Worm (Caenorhabditis elegans): ENCODE data around the gene htrl-1.

Gene htrl-1

DNA sequence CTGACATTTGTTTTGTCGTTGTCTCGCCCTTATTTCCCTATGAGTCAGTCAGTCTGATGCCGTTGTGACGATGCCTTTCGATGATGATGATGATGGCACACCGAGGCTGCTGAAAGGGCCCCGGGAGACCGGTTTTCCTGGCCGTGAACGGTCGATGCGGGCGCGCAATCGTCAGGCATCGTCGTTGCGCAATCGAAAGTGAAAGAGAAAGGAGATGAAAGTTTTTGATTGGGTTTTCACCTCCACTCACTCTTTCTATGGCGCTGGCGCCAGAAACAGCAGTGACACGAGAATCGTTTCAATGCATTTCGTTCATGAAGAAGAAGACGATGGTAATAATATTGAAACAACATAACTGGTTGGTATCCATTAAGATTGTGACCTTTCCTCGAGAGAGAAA is 36.8 kb upstream of the htrl-1 start (continued):
- TF ChIP-seq lin-14 (GFP tag; optimal IDR thresholded peaks at IDR 0.05) (peak; percentile 88), ama-1 (optimal IDR thresholded peaks at IDR 0.05) (no peak), nhr-20 (tag; optimal IDR thresholded peaks at IDR 0.05) (peak; percentile 63), ceh-82 (tag; optimal IDR thresholded peaks at IDR 0.05) (no peak), ztf-11 (tag; optimal IDR thresholded peaks at IDR 0.05) (no peak), sup-37 (GFP tag; optimal IDR thresholded peaks at IDR 0.05) (no peak), unc-62 (GFP tag; optimal IDR thresholded peaks at IDR 0.05) (no peak), lin-13 (GFP tag; optimal IDR thresholded peaks at IDR 0.05) (peak; percentile 13), xbp-1 (tag; optimal IDR thresholded peaks at IDR 0.05) (no peak), pag-3 (tag; optimal IDR thresholded peaks at IDR 0.05; ENCODE audit: borderline replicate concordance, insufficient read depth) (peak; percentile 59), nhr-12 (tag; optimal IDR thresholded peaks at IDR 0.05) (no peak), zip-4 (GFP tag; optimal IDR thresholded peaks at IDR 0.05) (no peak), unc-98 (GFP tag; IDR thresholded peaks at IDR 0.05) (no peak), elt-3 (tag; optimal IDR thresholded peaks at IDR 0.05) (peak in 4 of 6 experiments; percentile 20 to 71 (median 39)), egl-13 (tag; optimal IDR thresholded peaks at IDR 0.05) (no peak), grh-1 (GFP tag; IDR thresholded peaks at IDR 0.05) (peak; percentile 96), tbx-2 (tag; optimal IDR thresholded peaks at IDR 0.05) (no peak), irx-1 (tag; optimal IDR thresholded peaks at IDR 0.05) (no peak), lin-35 (GFP tag; optimal IDR thresholded peaks at IDR 0.05) (peak in 1 of 2 experiments; percentile 31), egl-27 (tag; optimal IDR thresholded peaks at IDR 0.05) (peak in 1 of 2 experiments; percentile 58), efl-3 (GFP tag; optimal IDR thresholded peaks at IDR 0.05) (peak; percentile 13), ceh-8 (GFP tag; optimal IDR thresholded peaks at IDR 0.05) (no peak), nhr-28 (tag; optimal IDR thresholded peaks at IDR 0.05) (no peak), aly-2 (tag; optimal IDR thresholded peaks at IDR 0.05) (no peak), dpl-1 (GFP tag; optimal IDR thresholded peaks at IDR 0.05) (peak in 1 of 3 experiments; percentile 8), F16B12.6 (tag; optimal IDR thresholded peaks at IDR 0.05) (no peak), nhr-76 (tag; optimal IDR thresholded peaks at IDR 0.05) (no peak), Y116A8C.19 (tag; optimal IDR thresholded peaks at IDR 0.05; ENCODE audit: borderline replicate concordance) (no peak), nhr-85 (tag) (peak; percentile 99), nhr-237 (tag; optimal IDR thresholded peaks at IDR 0.05) (no peak), alr-1 (tag; optimal IDR thresholded peaks at IDR 0.05; ENCODE audit: borderline replicate concordance) (no peak), hlh-4 (tag; optimal IDR thresholded peaks at IDR 0.05) (no peak), nhr-71 (tag; optimal IDR thresholded peaks at IDR 0.05) (peak; percentile 66), blmp-1 (tag; optimal IDR thresholded peaks at IDR 0.05) (peak; percentile 100)

DNA sequence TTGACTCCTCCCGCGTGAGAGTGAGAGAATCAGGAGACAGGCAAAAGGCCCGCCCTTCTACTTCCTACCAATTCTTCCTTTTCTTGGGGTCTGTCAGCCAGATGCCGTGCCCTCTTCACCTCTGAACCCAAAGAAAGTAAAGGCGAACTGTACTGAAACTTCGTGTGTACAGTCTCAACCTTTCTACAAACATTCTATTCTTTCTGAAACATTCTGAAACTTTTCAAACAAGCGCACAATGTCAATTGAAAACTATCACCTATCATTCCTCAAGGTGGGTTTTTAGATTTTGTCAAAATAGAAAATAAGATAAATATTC is 36.3 kb upstream of the htrl-1 start:
- TF ChIP-seq aha-1 (tag; optimal IDR thresholded peaks at IDR 0.05), result no peak
- TF ChIP-seq nhr-85 (tag), result no peak
- TF ChIP-seq elt-2 (tag; optimal IDR thresholded peaks at IDR 0.05), result no peak
- no peak for TF ChIP-seq fos-1 (tag; optimal IDR thresholded peaks at IDR 0.05)
- TF ChIP-seq zip-4 (GFP tag; optimal IDR thresholded peaks at IDR 0.05), result no peak
- TF ChIP-seq snu-23 (GFP tag; optimal IDR thresholded peaks at IDR 0.05), result no peak
- TF ChIP-seq rnt-1 (tag; optimal IDR thresholded peaks at IDR 0.05), result no peak
- TF ChIP-seq nhr-237 (tag; optimal IDR thresholded peaks at IDR 0.05), result no peak
- TF ChIP-seq fkh-4 (tag; optimal IDR thresholded peaks at IDR 0.05; ENCODE audit: borderline replicate concordance), result no peak
- TF ChIP-seq zag-1 (tag; optimal IDR thresholded peaks at IDR 0.05), result no peak
- TF ChIP-seq F16B12.6 (tag; optimal IDR thresholded peaks at IDR 0.05), result no peak
- no peak for TF ChIP-seq unc-62 (GFP tag; optimal IDR thresholded peaks at IDR 0.05)
- no peak for TF ChIP-seq ama-1 (optimal IDR thresholded peaks at IDR 0.05)
- no peak for TF ChIP-seq dpl-1 (GFP tag; optimal IDR thresholded peaks at IDR 0.05)
- TF ChIP-seq sup-37 (GFP tag; optimal IDR thresholded peaks at IDR 0.05), result no peak
- TF ChIP-seq nhr-12 (tag; optimal IDR thresholded peaks at IDR 0.05), result no peak
- TF ChIP-seq mab-9 (GFP tag; IDR thresholded peaks at IDR 0.05), result no peak
- TF ChIP-seq unc-98 (GFP tag; IDR thresholded peaks at IDR 0.05), result no peak

Measured in whole organism, L1 larva.